Fruit fly (Drosophila melanogaster) whole organism: ENCODE results near the gene Ost48.

Experiments
- CG8478 ChIP-seq: fragments of >200 bp; optimal IDR thresholded peaks from 2 replicates; lab custom pipeline; 2018; ENCODE audit warnings: inconsistent platforms
- Dll ChIP-seq: fragments of >200 bp; optimal IDR thresholded peaks from 2 replicates; lab custom pipeline; 2017
- EcR ChIP-seq, 2 experiments: fragments of >200 bp; optimal IDR thresholded peaks; 2 replicates each; lab custom pipeline; 2017; ENCODE audit warnings: missing biosample characterization in 2 of 2, missing genetic modification characterization in 2 of 2, missing genetic modification reagents in 2 of 2
- pan ChIP-seq: fragments of >200 bp; optimal IDR thresholded peaks from 2 replicates; lab custom pipeline; 2017
- psq ChIP-seq: fragments of >200 bp; optimal IDR thresholded peaks from 2 replicates; lab custom pipeline; 2017
- usp ChIP-seq: fragments of >200 bp; optimal IDR thresholded peaks from 2 replicates; lab custom pipeline; 2017; ENCODE audit warnings: missing biosample characterization, missing genetic modification characterization, mixed read lengths

The Ost48 gene

dm6 chrX:9168273-9168672 lies 10.0 kb upstream of the Ost48 start:
- TF ChIP-seq pan (lab: Kevin White, UChicago) (no peak), EcR (GFP tag; optimal IDR thresholded peaks at IDR 0.05; lab: Kevin White, UChicago) (no peak), psq (no peak)

dm6 chrX:9164510-9165506 lies 6.5 kb upstream of the Ost48 start:
- TF ChIP-seq Dll (lab: Kevin White, UChicago) (no peak), pan (lab: Kevin White, UChicago) (no peak), psq (no peak), usp (GFP tag; lab: Kevin White, UChicago) (no peak), CG8478 (lab: Kevin White, UChicago) (no peak), EcR (GFP tag; optimal IDR thresholded peaks at IDR 0.05; lab: Kevin White, UChicago) (no peak)

- no peak for TF ChIP-seq pan (lab: Kevin White, UChicago)
- TF ChIP-seq CG8478 (lab: Kevin White, UChicago) = peak; percentile 12
- TF ChIP-seq Dll (lab: Kevin White, UChicago) = no peak
- TF ChIP-seq EcR (GFP tag; optimal IDR thresholded peaks at IDR 0.05; lab: Kevin White, UChicago) = no peak
Observed at dm6 chrX:9163645-9164509, 5.6 kb upstream of the Ost48 start.

- TF ChIP-seq pan (lab: Kevin White, UChicago) = no peak
- no peak for TF ChIP-seq CG8478 (lab: Kevin White, UChicago)
- TF ChIP-seq EcR (GFP tag; optimal IDR thresholded peaks at IDR 0.05; lab: Kevin White, UChicago) = no peak
- no peak for TF ChIP-seq psq
- no peak for TF ChIP-seq Dll (lab: Kevin White, UChicago)
- no peak for TF ChIP-seq usp (GFP tag; lab: Kevin White, UChicago)
Observed at dm6 chrX:9163110-9163509, 4.8 kb upstream of the Ost48 start, which contains the start of gene mei-P26. mei-P26 (plus strand) TSS chrX:9163255.

dm6 chrX:9161912-9162311 lies 3.6 kb upstream of the Ost48 start, which contains the start of the genes Zpr1 and CG44532:
Zpr1 (minus strand) TSS chrX:9162090.
CG44532 (plus strand) TSS chrX:9162092.
- TF ChIP-seq CG8478 (lab: Kevin White, UChicago) (no peak), pan (lab: Kevin White, UChicago) (no peak), Dll (lab: Kevin White, UChicago) (no peak), usp (GFP tag; lab: Kevin White, UChicago) (no peak), EcR (GFP tag; optimal IDR thresholded peaks at IDR 0.05; lab: Kevin White, UChicago) (no peak), psq (no peak)

- TF ChIP-seq EcR (GFP tag; optimal IDR thresholded peaks at IDR 0.05; lab: Kevin White, UChicago) (no peak), CG8478 (lab: Kevin White, UChicago) (no peak), psq (no peak), usp (GFP tag; lab: Kevin White, UChicago) (no peak), pan (lab: Kevin White, UChicago) (no peak), Dll (lab: Kevin White, UChicago) (no peak)
Observed at dm6 chrX:9159736-9160135, 1.4 kb upstream of the Ost48 start, which contains the start of gene NdufA3. NdufA3 (minus strand) TSS chrX:9160052.

- TF ChIP-seq Dll (lab: Kevin White, UChicago) (no peak), pan (lab: Kevin White, UChicago) (no peak), CG8478 (lab: Kevin White, UChicago) (no peak), psq (no peak), EcR (GFP tag; optimal IDR thresholded peaks at IDR 0.05; lab: Kevin White, UChicago) (no peak), usp (GFP tag; lab: Kevin White, UChicago) (no peak)
Observed at dm6 chrX:9156388-9156823, 1.9 kb downstream of the Ost48 start, which contains the start of gene His3.3B. His3.3B (minus strand) TSS chrX:9156669.

dm6 chrX:9155715-9156387 lies 2.5 kb downstream of the Ost48 start:
- no peak for TF ChIP-seq psq
- TF ChIP-seq usp (GFP tag; lab: Kevin White, UChicago) = no peak
- peak; percentile 43 for TF ChIP-seq CG8478 (lab: Kevin White, UChicago)
- TF ChIP-seq Dll (lab: Kevin White, UChicago) = peak; percentile 41
- no peak for TF ChIP-seq pan (lab: Kevin White, UChicago)
- TF ChIP-seq EcR (GFP tag; optimal IDR thresholded peaks at IDR 0.05; lab: Kevin White, UChicago) = no peak

dm6 chrX:9155134-9155533 lies 3.2 kb downstream of the Ost48 start:
- TF ChIP-seq pan (lab: Kevin White, UChicago) (no peak), Dll (lab: Kevin White, UChicago) (no peak), EcR (GFP tag; optimal IDR thresholded peaks at IDR 0.05; lab: Kevin White, UChicago) (no peak), usp (GFP tag; lab: Kevin White, UChicago) (no peak), psq (no peak), CG8478 (lab: Kevin White, UChicago) (no peak)

dm6 chrX:9152127-9152598 lies 6.2 kb downstream of the Ost48 start:
- TF ChIP-seq Dll (lab: Kevin White, UChicago) (no peak), EcR (GFP tag; optimal IDR thresholded peaks at IDR 0.05; lab: Kevin White, UChicago) (no peak), usp (GFP tag; lab: Kevin White, UChicago) (no peak), psq (no peak), CG8478 (lab: Kevin White, UChicago) (no peak), pan (lab: Kevin White, UChicago) (no peak)
